Fruit fly (Drosophila melanogaster) whole organism, embryonic: Measurements from ENCODE around the gene CG6126.
A peak's percentile ranks its signal among the peaks of the same experiment; 100 is the strongest.

Source experiments
- Antp ChIP-seq: fragments of 200-800 bp; sonication (Bioruptor generic); optimal IDR thresholded peaks from 3 replicates; lab custom pipeline; 2016; ENCODE audit warnings: missing biosample characterization, missing genetic modification characterization
- Bgb ChIP-seq: fragments of 200-800 bp; sonication (Bioruptor generic); IDR thresholded peaks from 2 replicates; pipeline ENCODE4 v1.3.6; 2022; ENCODE audit warnings: missing biosample characterization, missing genetic modification characterization; ENCODE audit not compliant: partially characterized antibody
- Blimp-1 ChIP-seq: fragments of 200-800 bp; sonication (Bioruptor generic); optimal IDR thresholded peaks from 3 replicates; lab custom pipeline; 2018; ENCODE audit warnings: missing biosample characterization, missing genetic modification characterization, mild to moderate bottlenecking, moderate library complexity, missing genetic modification reagents
- CG10209 ChIP-seq: fragments of 200-800 bp; sonication (Bioruptor generic); optimal IDR thresholded peaks from 3 replicates; lab custom pipeline; 2017; ENCODE audit warnings: missing biosample characterization, mild to moderate bottlenecking, missing genetic modification characterization, missing genetic modification reagents
- CG1024 ChIP-seq: fragments of 200-800 bp; sonication (Bioruptor generic); IDR thresholded peaks from 2 replicates; pipeline ENCODE4 v1.3.6; 2022; ENCODE audit warnings: missing biosample characterization, missing genetic modification characterization
- CG10274 ChIP-seq: fragments of 200-800 bp; sonication (Bioruptor generic); optimal IDR thresholded peaks from 3 replicates; lab custom pipeline; 2017; ENCODE audit warnings: missing biosample characterization, mild to moderate bottlenecking, missing genetic modification characterization
- CG11504 ChIP-seq: fragments of 200-800 bp; sonication (Bioruptor generic); optimal IDR thresholded peaks from 3 replicates; lab custom pipeline; 2019; ENCODE audit warnings: missing biosample characterization, mild to moderate bottlenecking, missing genetic modification characterization, moderate library complexity
- CG12744 ChIP-seq: fragments of 200-800 bp; sonication (Bioruptor generic); optimal IDR thresholded peaks from 2 replicates; lab custom pipeline; 2016; ENCODE audit warnings: missing biosample characterization, missing genetic modification characterization
- CG12942 ChIP-seq: fragments of 200-800 bp; sonication (Bioruptor generic); optimal IDR thresholded peaks from 3 replicates; lab custom pipeline; 2016; ENCODE audit warnings: missing biosample characterization, missing genetic modification characterization
- CG14860 ChIP-seq: fragments of 200-800 bp; sonication (Bioruptor generic); IDR thresholded peaks from 3 replicates; pipeline ENCODE4 v1.3.6; 2022; ENCODE audit warnings: missing biosample characterization, missing genetic modification characterization; ENCODE audit not compliant: partially characterized antibody
- CG15011 ChIP-seq: fragments of 200-800 bp; sonication (Bioruptor generic); optimal IDR thresholded peaks from 3 replicates; lab custom pipeline; 2018; ENCODE audit warnings: missing biosample characterization, mild to moderate bottlenecking, missing genetic modification characterization
- CG16863 ChIP-seq: fragments of 200-800 bp; sonication (Bioruptor generic); optimal IDR thresholded peaks from 3 replicates; lab custom pipeline; 2016; ENCODE audit warnings: missing biosample characterization, missing genetic modification characterization
- CG17912 ChIP-seq: fragments of 200-800 bp; sonication (Bioruptor generic); optimal IDR thresholded peaks from 2 replicates; lab custom pipeline; 2018; ENCODE audit warnings: missing biosample characterization, mild to moderate bottlenecking, missing genetic modification characterization
- CG18262 ChIP-seq: fragments of 200-800 bp; optimal IDR thresholded peaks from 3 replicates; lab custom pipeline; 2019; ENCODE audit warnings: missing biosample characterization, mild to moderate bottlenecking, missing genetic modification characterization, moderate library complexity
- CG18476 ChIP-seq: fragments of 200-800 bp; sonication (Bioruptor generic); optimal IDR thresholded peaks from 2 replicates; lab custom pipeline; 2016; ENCODE audit warnings: missing biosample characterization, mild to moderate bottlenecking, missing genetic modification characterization
- CG3065 ChIP-seq: fragments of 200-800 bp; sonication (Bioruptor generic); optimal IDR thresholded peaks from 2 replicates; lab custom pipeline; 2016; ENCODE audit warnings: missing biosample characterization, missing genetic modification characterization
- CG32772 ChIP-seq: fragments of 200-800 bp; sonication (Bioruptor generic); IDR thresholded peaks from 2 replicates; pipeline ENCODE4 v1.3.6; 2022; ENCODE audit warnings: missing biosample characterization, missing genetic modification characterization
- CG5180 ChIP-seq: fragments of 200-800 bp; sonication (Bioruptor generic); optimal IDR thresholded peaks from 3 replicates; lab custom pipeline; 2017; ENCODE audit warnings: missing biosample characterization, missing genetic modification characterization, mild to moderate bottlenecking, moderate library complexity, missing genetic modification reagents
- CG6175 ChIP-seq: fragments of 200-800 bp; sonication (Bioruptor generic); IDR thresholded peaks from 3 replicates; pipeline ENCODE4 v1.3.6; 2022; ENCODE audit warnings: missing biosample characterization, missing genetic modification characterization
- CG7745 ChIP-seq: fragments of 200-800 bp; sonication (Bioruptor generic); optimal IDR thresholded peaks from 2 replicates; lab custom pipeline; 2018; ENCODE audit warnings: missing biosample characterization, mild to moderate bottlenecking, missing genetic modification characterization, moderate library complexity
- CG7987 ChIP-seq: fragments of 200-800 bp; sonication (Bioruptor generic); optimal IDR thresholded peaks from 2 replicates; lab custom pipeline; 2018; ENCODE audit warnings: missing biosample characterization, mild to moderate bottlenecking, missing genetic modification characterization, moderate library complexity
- CG8924 ChIP-seq: fragments of 200-800 bp; optimal IDR thresholded peaks from 3 replicates; lab custom pipeline; 2019; ENCODE audit warnings: missing biosample characterization, mild to moderate bottlenecking, missing genetic modification characterization, moderate library complexity
- CG9609 ChIP-seq: fragments of 200-800 bp; sonication (Bioruptor generic); optimal IDR thresholded peaks from 3 replicates; lab custom pipeline; 2016; ENCODE audit warnings: missing biosample characterization, missing genetic modification characterization
- D ChIP-seq, 2 experiments: fragments of 200-800 bp in 1 of 2; fragments of >200 bp in 1 of 2; sonication (Bioruptor generic) in 1 of 2; optimal IDR thresholded peaks; 2 replicates in 1 of 2; 3 replicates in 1 of 2; lab custom pipeline; 2017; ENCODE audit warnings: mild to moderate bottlenecking in 1 of 2, missing biosample characterization in 1 of 2, missing genetic modification characterization in 1 of 2, missing genetic modification reagents in 1 of 2
- Fer2 ChIP-seq: fragments of 200-800 bp; sonication (Bioruptor generic); optimal IDR thresholded peaks from 2 replicates; lab custom pipeline; 2018; ENCODE audit warnings: missing biosample characterization, mild to moderate bottlenecking, missing genetic modification characterization, moderate library complexity
- H15 ChIP-seq: fragments of 200-800 bp; sonication (Bioruptor generic); IDR thresholded peaks from 3 replicates; pipeline ENCODE4 v1.3.6; 2022; ENCODE audit warnings: missing biosample characterization, missing genetic modification characterization
- HLH54F ChIP-seq: fragments of 200-800 bp; sonication (Bioruptor generic); optimal IDR thresholded peaks from 3 replicates; lab custom pipeline; 2016; ENCODE audit warnings: missing biosample characterization, missing genetic modification characterization
- NC2β ChIP-seq: fragments of 200-800 bp; sonication (Bioruptor generic); optimal IDR thresholded peaks from 2 replicates; lab custom pipeline; 2016; ENCODE audit warnings: missing biosample characterization, missing genetic modification characterization
- Oaz ChIP-seq: fragments of 200-800 bp; sonication (Bioruptor generic); IDR thresholded peaks from 2 replicates; pipeline ENCODE4 v1.3.6; 2022; ENCODE audit warnings: missing biosample characterization, missing genetic modification characterization
- Opbp ChIP-seq: fragments of 200-800 bp; sonication (Bioruptor generic); IDR thresholded peaks from 3 replicates; pipeline ENCODE4 v1.3.6; 2022; ENCODE audit warnings: missing biosample characterization, missing genetic modification characterization; ENCODE audit not compliant: partially characterized antibody
- Pdp1 ChIP-seq, 2 experiments: fragments of 200-800 bp; sonication (Bioruptor generic); optimal IDR thresholded peaks; 3 replicates each; lab custom pipeline; 2016; ENCODE audit warnings: missing biosample characterization in 2 of 2, missing genetic modification characterization in 2 of 2, mild to moderate bottlenecking in 1 of 2, moderate library complexity in 1 of 2
- Side ChIP-seq: fragments of 200-800 bp; sonication (Bioruptor generic); optimal IDR thresholded peaks from 2 replicates; lab custom pipeline; 2016; ENCODE audit warnings: missing biosample characterization, missing genetic modification characterization
- Taf1 ChIP-seq: fragments of 200-800 bp; sonication (Bioruptor generic); IDR thresholded peaks from 2 replicates; pipeline ENCODE4 v1.3.6; 2022; ENCODE audit warnings: missing biosample characterization, missing genetic modification characterization
- cwo ChIP-seq: fragments of 200-800 bp; sonication (Bioruptor generic); optimal IDR thresholded peaks from 3 replicates; lab custom pipeline; 2017; ENCODE audit warnings: missing biosample characterization, missing genetic modification characterization, mild to moderate bottlenecking, moderate library complexity, missing genetic modification reagents
- eyg ChIP-seq: fragments of 200-800 bp; sonication (Bioruptor generic); optimal IDR thresholded peaks from 3 replicates; lab custom pipeline; 2016; ENCODE audit warnings: missing biosample characterization, missing genetic modification characterization
- gce ChIP-seq: fragments of 200-800 bp; sonication (Bioruptor generic); IDR thresholded peaks from 3 replicates; pipeline ENCODE4 v1.3.6; 2022; ENCODE audit warnings: missing biosample characterization, missing genetic modification characterization
- grn ChIP-seq: fragments of 200-800 bp; sonication (Bioruptor generic); optimal IDR thresholded peaks from 3 replicates; lab custom pipeline; 2017; ENCODE audit warnings: missing biosample characterization, missing genetic modification characterization
- gsb ChIP-seq: fragments of 200-800 bp; sonication (Bioruptor generic); IDR thresholded peaks from 2 replicates; pipeline ENCODE4 v1.3.6; 2022; ENCODE audit warnings: missing biosample characterization, missing genetic modification characterization
- kay ChIP-seq: fragments of 200-800 bp; sonication (Bioruptor generic); optimal IDR thresholded peaks from 2 replicates; lab custom pipeline; 2016; ENCODE audit warnings: missing biosample characterization, missing genetic modification characterization
- kni ChIP-seq: fragments of 200-800 bp; sonication (Bioruptor generic); optimal IDR thresholded peaks from 3 replicates; lab custom pipeline; 2017; ENCODE audit warnings: mild to moderate bottlenecking, missing biosample characterization, missing genetic modification reagents, missing genetic modification characterization
- onecut ChIP-seq: fragments of 200-800 bp; sonication (Bioruptor generic); IDR thresholded peaks from 2 replicates; pipeline ENCODE4 v1.3.6; 2022; ENCODE audit warnings: missing biosample characterization, missing genetic modification characterization
- pum ChIP-seq: fragments of 200-800 bp; sonication (Bioruptor generic); optimal IDR thresholded peaks from 2 replicates; lab custom pipeline; 2016; ENCODE audit warnings: missing biosample characterization, missing genetic modification characterization
- rib ChIP-seq: fragments of 200-800 bp; sonication (Bioruptor generic); IDR thresholded peaks from 2 replicates; pipeline ENCODE4 v1.3.6; 2022; ENCODE audit warnings: missing biosample characterization, missing genetic modification characterization
- scrt ChIP-seq: fragments of 200-800 bp; sonication (Bioruptor generic); optimal IDR thresholded peaks from 2 replicates; lab custom pipeline; 2018; ENCODE audit warnings: missing biosample characterization, mild to moderate bottlenecking, missing genetic modification characterization, moderate library complexity
- sd ChIP-seq: fragments of 200-800 bp; sonication (Bioruptor generic); optimal IDR thresholded peaks from 3 replicates; lab custom pipeline; 2018; ENCODE audit warnings: missing biosample characterization, mild to moderate bottlenecking, missing genetic modification characterization, moderate library complexity
- sna ChIP-seq: fragments of 200-800 bp; sonication (Bioruptor generic); IDR thresholded peaks from 2 replicates; pipeline ENCODE4 v1.3.6; 2022; ENCODE audit warnings: missing biosample characterization, missing genetic modification characterization; ENCODE audit not compliant: partially characterized antibody
- vnd ChIP-seq: fragments of 200-800 bp; sonication (Bioruptor generic); IDR thresholded peaks from 3 replicates; pipeline ENCODE4 v1.3.6; 2022; ENCODE audit warnings: missing biosample characterization, missing genetic modification characterization; ENCODE audit not compliant: partially characterized antibody
- zen2 ChIP-seq: fragments of 200-800 bp; sonication (Bioruptor generic); IDR thresholded peaks from 3 replicates; pipeline ENCODE4 v1.3.6; 2022; ENCODE audit warnings: missing biosample characterization, missing genetic modification characterization; ENCODE audit not compliant: partially characterized antibody

Gene CG6126

dm6 chr3R:16223252-16224037 lies 20.6 kb upstream of the CG6126 start (continued):
- no peak for TF ChIP-seq cwo (GFP tag; lab: Kevin White, UChicago)
- no peak for TF ChIP-seq CG12942 (GFP tag; lab: Kevin White, UChicago)
- TF ChIP-seq gsb (GFP tag; lab: Robert Waterston, UW) = no peak
- TF ChIP-seq Oaz = no peak
- peak; percentile 13 for TF ChIP-seq CG16863 (GFP tag; lab: Kevin White, UChicago)
- no peak for TF ChIP-seq rib (GFP tag; lab: Robert Waterston, UW)
- no peak for TF ChIP-seq CG3065 (GFP tag; lab: Kevin White, UChicago)
- peak; percentile 78 for TF ChIP-seq CG11504 (tag; lab: Kevin White, UChicago)
- no peak for TF ChIP-seq CG17912 (GFP tag; lab: Kevin White, UChicago)
- 0 out of 3 replicates have a peak, but pooled peaks have one; percentile 42 for TF ChIP-seq gce (GFP tag; lab: Robert Waterston, UW)
- TF ChIP-seq Bgb = peak; percentile 49
- peak; percentile 25 for TF ChIP-seq Blimp-1
- TF ChIP-seq CG8924 (tag; lab: Kevin White, UChicago) = peak; percentile 58
- peak; percentile 73 for TF ChIP-seq CG5180 (GFP tag; lab: Kevin White, UChicago)
- peak; percentile 25 for TF ChIP-seq CG15011 (GFP tag; lab: Kevin White, UChicago)
- TF ChIP-seq scrt (GFP tag; lab: Kevin White, UChicago) = no peak
- no peak for TF ChIP-seq pum (GFP tag; lab: Kevin White, UChicago)
- TF ChIP-seq sna = no peak
- TF ChIP-seq onecut (GFP tag; lab: Robert Waterston, UW) = peak; percentile 22; the same call in 1 of the 2 replicates
- no peak for TF ChIP-seq CG10274
- peak; percentile 8 for TF ChIP-seq Antp (GFP tag; lab: Kevin White, UChicago)
- peak; percentile 35 for TF ChIP-seq CG18262 (tag; lab: Kevin White, UChicago)
- TF ChIP-seq CG1024 (GFP tag; lab: Robert Waterston, UW) = 0 out of 2 replicates have a peak, but pooled peaks have one; percentile 3
- peak; percentile 80 for TF ChIP-seq CG6175
- no peak for TF ChIP-seq vnd (GFP tag; lab: Robert Waterston, UW)
- TF ChIP-seq HLH54F (GFP tag; lab: Kevin White, UChicago) = no peak
- TF ChIP-seq CG7987 (GFP tag; lab: Kevin White, UChicago) = peak; percentile 43
- no peak for TF ChIP-seq sd
- no peak for TF ChIP-seq kay (GFP tag; lab: Kevin White, UChicago)
- no peak for TF ChIP-seq H15 (GFP tag; lab: Robert Waterston, UW)
- TF ChIP-seq D (optimal IDR thresholded peaks at IDR 0.05; lab: Kevin White, UChicago) = no peak
- TF ChIP-seq D (GFP tag; optimal IDR thresholded peaks at IDR 0.05; lab: Kevin White, UChicago) = peak; percentile 17
- TF ChIP-seq CG12744 (GFP tag; lab: Kevin White, UChicago) = no peak
- TF ChIP-seq CG14860 (GFP tag; lab: Robert Waterston, UW) = no peak
- TF ChIP-seq NC2β (GFP tag; lab: Kevin White, UChicago) = no peak
- TF ChIP-seq Opbp (GFP tag; lab: Robert Waterston, UW) = peak; percentile 60; the same call in 2 of the 3 replicates
- no peak for TF ChIP-seq CG9609 (GFP tag; lab: Kevin White, UChicago)
- peak; percentile 3 for TF ChIP-seq eyg (GFP tag; lab: Kevin White, UChicago)
- no peak for TF ChIP-seq Side (GFP tag; lab: Kevin White, UChicago)
- no peak for TF ChIP-seq zen2 (GFP tag; lab: Robert Waterston, UW)
- TF ChIP-seq CG10209 (GFP tag; lab: Kevin White, UChicago) = no peak
- TF ChIP-seq Pdp1 (GFP tag; optimal IDR thresholded peaks at IDR 0.05; lab: Kevin White, UChicago) = peak in 1 of 2 experiments; percentile 0
- peak; percentile 42 for TF ChIP-seq CG18476 (GFP tag; lab: Kevin White, UChicago)
- no peak for TF ChIP-seq Fer2 (tag; lab: Kevin White, UChicago)
- peak; percentile 67 for TF ChIP-seq kni (GFP tag; lab: Kevin White, UChicago)
- TF ChIP-seq Taf1 (GFP tag; lab: Robert Waterston, UW) = no peak
- TF ChIP-seq grn (GFP tag; lab: Kevin White, UChicago) = no peak
- peak; percentile 38; the same call in 1 of the 2 replicates for TF ChIP-seq CG32772 (GFP tag; lab: Robert Waterston, UW)
- TF ChIP-seq CG7745 (tag; lab: Kevin White, UChicago) = no peak
